Worm (Caenorhabditis elegans) whole organism, early embryonic: ENCODE measurements around the gene W06D12.6.

Source experiments
- B0310.2 ChIP-seq: sonication (generic microtip); optimal IDR thresholded peaks from 2 replicates; lab custom pipeline; 2016; ENCODE audit warnings: mild to moderate bottlenecking, missing genetic modification characterization, missing compliant biosample characterization
- F13C5.2 ChIP-seq: sonication (generic microtip); optimal IDR thresholded peaks from 2 replicates; lab custom pipeline; 2017; ENCODE audit warnings: mild to moderate bottlenecking, missing genetic modification characterization, inconsistent platforms, missing compliant biosample characterization
- aly-1 ChIP-seq: sonication (generic microtip); optimal IDR thresholded peaks from 2 replicates; lab custom pipeline; 2016; ENCODE audit warnings: missing genetic modification characterization, missing compliant biosample characterization
- ama-1 ChIP-seq: fragments of 150-350 bp; optimal IDR thresholded peaks from 2 replicates; lab custom pipeline; 2014
- ceh-13 ChIP-seq: fragments of 200-800 bp; sonication (Bioruptor generic); optimal IDR thresholded peaks from 2 replicates; lab custom pipeline; 2018; ENCODE audit warnings: mild to moderate bottlenecking, missing genetic modification characterization, missing compliant biosample characterization
- ceh-36 ChIP-seq: sonication (generic microtip); optimal IDR thresholded peaks from 2 replicates; lab custom pipeline; 2016; ENCODE audit warnings: missing genetic modification characterization, inconsistent platforms, missing compliant biosample characterization
- flt-1 ChIP-seq: fragments of 200-800 bp; sonication (Bioruptor generic); IDR thresholded peaks from 2 replicates; pipeline ENCODE4 v1.3.6; 2022; ENCODE audit warnings: missing genetic modification characterization, missing compliant biosample characterization
- hmg-4 ChIP-seq: fragments of 200-800 bp; sonication (Bioruptor generic); optimal IDR thresholded peaks from 2 replicates; lab custom pipeline; 2018; ENCODE audit warnings: mild to moderate bottlenecking, missing genetic modification characterization, missing compliant biosample characterization
- hnd-1 ChIP-seq: sonication (generic microtip); optimal IDR thresholded peaks from 2 replicates; lab custom pipeline; 2016; ENCODE audit warnings: missing genetic modification characterization, missing compliant biosample characterization
- scrt-1 ChIP-seq: fragments of 200-800 bp; sonication (Bioruptor generic); IDR thresholded peaks from 2 replicates; pipeline ENCODE4 v1.3.6; 2022; ENCODE audit warnings: missing genetic modification characterization, missing compliant biosample characterization
- sea-1 ChIP-seq: fragments of 200-800 bp; sonication (Bioruptor generic); conservative IDR thresholded peaks from 2 replicates; pipeline ENCODE4 v1.3.6; 2022; ENCODE audit warnings: missing genetic modification characterization, missing compliant biosample characterization
- tbx-11 ChIP-seq: fragments of 200-800 bp; sonication (Bioruptor generic); IDR thresholded peaks from 2 replicates; pipeline ENCODE4 v1.3.6; 2022; ENCODE audit warnings: missing genetic modification characterization, missing compliant biosample characterization
- tbx-37 ChIP-seq: fragments of 200-800 bp; sonication (Bioruptor generic); conservative IDR thresholded peaks from 2 replicates; pipeline ENCODE4 v1.3.6; 2022; ENCODE audit warnings: missing genetic modification reagents, missing genetic modification characterization, missing compliant biosample characterization
- tra-4 ChIP-seq: sonication (generic microtip); optimal IDR thresholded peaks from 2 replicates; lab custom pipeline; 2017; ENCODE audit warnings: missing genetic modification characterization, missing compliant biosample characterization

- TF ChIP-seq tra-4 (tag; lab: Kevin White, UChicago) (no peak), tbx-11 (GFP tag; lab: Robert Waterston, UW) (no peak), F13C5.2 (tag; lab: Kevin White, UChicago) (no peak), flt-1 (no peak), ceh-36 (tag; lab: Kevin White, UChicago) (no peak), sea-1 (GFP tag; lab: Robert Waterston, UW) (no peak), hnd-1 (tag; lab: Kevin White, UChicago) (no peak), hmg-4 (GFP tag; lab: Kevin White, UChicago) (no peak), ceh-13 (GFP tag; lab: Kevin White, UChicago) (no peak), tbx-37 (GFP tag; lab: Robert Waterston, UW) (no peak), B0310.2 (tag; lab: Kevin White, UChicago) (no peak), scrt-1 (GFP tag; lab: Robert Waterston, UW) (no peak), ama-1 (lab: Kevin White, UChicago) (no peak), aly-1 (no peak)
These were observed 41.0 kb downstream of the W06D12.6 start, which contains the start of gene twk-36 for ce11 chrV:17746959-17747358.
